Worm (Caenorhabditis elegans) whole organism, L3 larva: ENCODE data around the gene Y38C1BA.1.

Experiments used
- R02D3.7 ChIP-seq: fragments of 150-350 bp; optimal IDR thresholded peaks from 2 replicates; lab custom pipeline; 2014; ENCODE audit warnings: missing biosample characterization, missing genetic modification characterization
- lin-39 ChIP-seq: fragments of 150-350 bp; optimal IDR thresholded peaks from 2 replicates; lab custom pipeline; 2018; ENCODE audit warnings: missing biosample characterization, missing genetic modification reagents, missing genetic modification characterization
- nhr-28 ChIP-seq: fragments of 150-350 bp; optimal IDR thresholded peaks from 2 replicates; lab custom pipeline; 2014; ENCODE audit warnings: missing biosample characterization, missing genetic modification characterization
- unc-62 ChIP-seq: fragments of 150-350 bp; sonication (generic microtip); optimal IDR thresholded peaks from 4 replicates; lab custom pipeline; 2014; ENCODE audit warnings: missing biosample characterization, missing genetic modification reagents, missing genetic modification characterization
- ztf-11 ChIP-seq: fragments of 150-350 bp; optimal IDR thresholded peaks from 2 replicates; lab custom pipeline; 2014; ENCODE audit warnings: missing biosample characterization, missing genetic modification characterization

DNA sequence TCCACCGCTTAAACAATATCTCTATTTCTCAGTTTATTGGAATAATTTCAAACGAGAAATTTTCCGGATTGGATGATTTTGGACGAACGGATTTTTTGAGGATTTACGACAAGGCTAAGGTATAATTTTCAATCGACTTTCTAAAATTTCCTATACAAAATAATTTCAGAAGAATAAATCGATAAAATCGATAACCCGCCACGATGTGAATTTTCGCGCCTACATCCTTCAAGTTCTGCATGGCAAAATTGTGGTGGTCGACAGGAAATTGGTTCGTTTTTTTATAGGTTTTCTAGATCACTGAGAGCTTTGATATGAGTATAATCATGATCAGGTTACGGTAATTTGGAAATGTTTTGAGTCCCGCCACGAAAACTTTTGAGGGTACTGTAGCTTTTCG lies 31.2 kb upstream of the Y38C1BA.1 start:
- TF ChIP-seq R02D3.7 (tag; lab: Kevin White, UChicago) (no peak), ztf-11 (tag; lab: Kevin White, UChicago) (no peak), nhr-28 (tag; lab: Kevin White, UChicago) (no peak), unc-62 (GFP tag; lab: Kevin White, UChicago) (no peak), lin-39 (tag; lab: Kevin White, UChicago) (no peak)
